Fruit fly (Drosophila melanogaster) whole organism: ENCODE results near the gene CG15465.

Source experiments
- pan ChIP-seq: fragments of >200 bp; optimal IDR thresholded peaks from 2 replicates; lab custom pipeline; 2017
- psq ChIP-seq: fragments of >200 bp; optimal IDR thresholded peaks from 2 replicates; lab custom pipeline; 2017

dm6 chrX:5300623-5301283, 215.2 kb downstream of the CG15465 start:
- no peak for TF ChIP-seq psq (lab: Kevin White, UChicago)
- TF ChIP-seq pan (lab: Kevin White, UChicago): no peak
